Worm (Caenorhabditis elegans): ENCODE results near the gene hecd-1.
A peak's percentile ranks its signal among the peaks of the same experiment; 100 is the strongest.

The hecd-1 gene

DNA sequence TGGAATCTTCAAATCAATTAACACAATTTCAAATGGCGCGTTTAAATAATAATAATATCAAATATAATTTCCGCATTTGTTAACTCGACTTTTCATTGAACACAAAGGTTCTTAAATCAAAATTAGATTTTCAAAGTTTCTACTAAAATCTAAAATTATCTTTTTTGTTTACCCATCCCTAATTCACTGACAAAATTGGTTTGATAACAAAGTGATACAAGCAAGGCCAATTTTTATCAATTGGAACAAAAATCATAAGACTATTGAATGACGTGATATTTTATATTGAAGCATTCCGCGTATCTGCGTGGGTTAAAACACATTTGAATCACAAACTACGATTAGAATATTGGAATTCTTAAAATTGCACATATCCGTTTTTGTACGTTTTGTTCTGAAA is 45.9 kb upstream of the hecd-1 start (continued):
- no peak for TF ChIP-seq lim-7 (GFP tag; IDR thresholded peaks at IDR 0.05)
- no peak for TF ChIP-seq fos-1 (tag; optimal IDR thresholded peaks at IDR 0.05)
- TF ChIP-seq unc-39 (tag; optimal IDR thresholded peaks at IDR 0.05), result no peak
- no peak for TF ChIP-seq ces-1 (GFP tag; optimal IDR thresholded peaks at IDR 0.05)
- TF ChIP-seq zfp-3 (GFP tag; conservative IDR thresholded peaks at IDR 0.05), result no peak
- peak; percentile 89 for TF ChIP-seq dmd-6 (GFP tag; IDR thresholded peaks at IDR 0.05)
- peak in 1 of 2 experiments; percentile 20 for TF ChIP-seq mdl-1 (tag; optimal IDR thresholded peaks at IDR 0.05)
- TF ChIP-seq attf-4 (tag; optimal IDR thresholded peaks at IDR 0.05), result no peak
- peak; percentile 91 for TF ChIP-seq nhr-77 (tag; optimal IDR thresholded peaks at IDR 0.05)
- TF ChIP-seq hif-1 (tag; optimal IDR thresholded peaks at IDR 0.05), result no peak
- TF ChIP-seq Y105C5A.15 (GFP tag; IDR thresholded peaks at IDR 0.05), result no peak
- TF ChIP-seq spr-1 (tag; optimal IDR thresholded peaks at IDR 0.05), result no peak
- TF ChIP-seq F26F4.8 (GFP tag; conservative IDR thresholded peaks at IDR 0.05), result no peak
- no peak for TF ChIP-seq pha-4 (GFP tag; IDR thresholded peaks at IDR 0.05)
- TF ChIP-seq pha-4 (tag; optimal IDR thresholded peaks at IDR 0.05), result no peak
- peak; percentile 63 for TF ChIP-seq T20F7.1 (GFP tag; optimal IDR thresholded peaks at IDR 0.05)
- no peak for TF ChIP-seq skn-1 (tag; optimal IDR thresholded peaks at IDR 0.05)
- TF ChIP-seq arid-1 (GFP tag; conservative IDR thresholded peaks at IDR 0.05), result no peak
- TF ChIP-seq aha-1 (tag), result peak; percentile 80
- no peak for TF ChIP-seq madf-5 (GFP tag; IDR thresholded peaks at IDR 0.05)
- TF ChIP-seq nhr-28 (tag; optimal IDR thresholded peaks at IDR 0.05), result peak; percentile 95
- peak; percentile 89 for TF ChIP-seq dve-1 (tag; optimal IDR thresholded peaks at IDR 0.05; ENCODE audit: insufficient read depth)

ce11 chrIV:7188528-7189422 is 44.3 kb upstream of the hecd-1 start, which contains the start of gene srlf-7:
srlf-7 (plus strand) TSS chrIV:7189287.
- TF ChIP-seq mep-1 (tag; optimal IDR thresholded peaks at IDR 0.05), result peak; percentile 70
- peak; percentile 95 for TF ChIP-seq hlh-11 (tag; optimal IDR thresholded peaks at IDR 0.05)
- peak; percentile 41 for TF ChIP-seq fkh-10 (GFP tag; optimal IDR thresholded peaks at IDR 0.05)
- peak; percentile 52 for TF ChIP-seq fos-1 (tag; optimal IDR thresholded peaks at IDR 0.05)
- peak; percentile 0 to 87 for TF ChIP-seq mdl-1 (tag; optimal IDR thresholded peaks at IDR 0.05)
- TF ChIP-seq Y105C5A.15 (GFP tag; IDR thresholded peaks at IDR 0.05), result no peak
- peak; percentile 56; the same call in 1 of the 2 replicates for TF ChIP-seq pha-4 (GFP tag; IDR thresholded peaks at IDR 0.05)
- no peak for TF ChIP-seq pha-4 (tag; optimal IDR thresholded peaks at IDR 0.05)
- peak; percentile 38 for TF ChIP-seq ama-1 (optimal IDR thresholded peaks at IDR 0.05)
- peak; percentile 87 for TF ChIP-seq nhr-48 (tag; optimal IDR thresholded peaks at IDR 0.05)
- peak; percentile 12 for TF ChIP-seq nhr-6 (tag; optimal IDR thresholded peaks at IDR 0.05)
- TF ChIP-seq daf-16 (GFP tag; optimal IDR thresholded peaks at IDR 0.05), result peak in 1 of 2 experiments; percentile 87
- TF ChIP-seq daf-16 (tag; optimal IDR thresholded peaks at IDR 0.05), result peak; percentile 100
- TF ChIP-seq dve-1 (tag; optimal IDR thresholded peaks at IDR 0.05; ENCODE audit: insufficient read depth), result peak; percentile 98
- TF ChIP-seq jun-1 (tag; optimal IDR thresholded peaks at IDR 0.05), result peak; percentile 62
- TF ChIP-seq unc-62 (GFP tag; optimal IDR thresholded peaks at IDR 0.05 in 1 of 2), result peak; percentile 29 to 47
- no peak for TF ChIP-seq unc-62 (tag; optimal IDR thresholded peaks at IDR 0.05)
- TF ChIP-seq nhr-28 (tag; optimal IDR thresholded peaks at IDR 0.05), result peak; percentile 99
- 0 out of 2 replicates have a peak, but pooled peaks have one; percentile 19 for TF ChIP-seq ceh-20 (GFP tag; IDR thresholded peaks at IDR 0.05)
- TF ChIP-seq cey-2 (tag; optimal IDR thresholded peaks at IDR 0.05; ENCODE audit: borderline replicate concordance, insufficient read depth), result peak; percentile 36
- TF ChIP-seq nhr-42 (GFP tag; IDR thresholded peaks at IDR 0.05), result no peak
- peak; percentile 92 for TF ChIP-seq php-3 (GFP tag; IDR thresholded peaks at IDR 0.05)
- TF ChIP-seq T20F7.1 (GFP tag; optimal IDR thresholded peaks at IDR 0.05), result peak; percentile 75
- TF ChIP-seq madf-9 (GFP tag; conservative IDR thresholded peaks at IDR 0.05), result no peak
- TF ChIP-seq tra-1 (GFP tag; IDR thresholded peaks at IDR 0.05), result peak; percentile 78
- TF ChIP-seq zfp-2 (tag; optimal IDR thresholded peaks at IDR 0.05), result no peak
- peak; percentile 97 for TF ChIP-seq lin-1 (GFP tag; IDR thresholded peaks at IDR 0.05)
- no peak for TF ChIP-seq daf-19 (GFP tag; conservative IDR thresholded peaks at IDR 0.05)
- TF ChIP-seq hlh-30 (tag; optimal IDR thresholded peaks at IDR 0.05; ENCODE audit: insufficient read depth), result peak; percentile 77
- peak; percentile 78 for TF ChIP-seq nhr-102 (tag; optimal IDR thresholded peaks at IDR 0.05)
- TF ChIP-seq nhr-11 (tag; optimal IDR thresholded peaks at IDR 0.05), result peak; percentile 32
- TF ChIP-seq dmd-9 (GFP tag; IDR thresholded peaks at IDR 0.05), result no peak
- no peak for TF ChIP-seq Y75B8A.6 (GFP tag; IDR thresholded peaks at IDR 0.05)
- TF ChIP-seq pqm-1 (tag; optimal IDR thresholded peaks at IDR 0.05), result peak; percentile 97
- peak; percentile 98 for TF ChIP-seq dmd-6 (GFP tag; IDR thresholded peaks at IDR 0.05)
